Fruit fly (Drosophila melanogaster) S2 (cell line): ENCODE measurements around the gene cDIP.

Source experiments
- CG8478 ChIP-seq: fragments of >200 bp; optimal IDR thresholded peaks from 2 replicates; lab custom pipeline; 2018
- CTCF ChIP-seq, 2 experiments: fragments of >200 bp; optimal IDR thresholded peaks; 2 replicates each; lab custom pipeline; 2018

DNA sequence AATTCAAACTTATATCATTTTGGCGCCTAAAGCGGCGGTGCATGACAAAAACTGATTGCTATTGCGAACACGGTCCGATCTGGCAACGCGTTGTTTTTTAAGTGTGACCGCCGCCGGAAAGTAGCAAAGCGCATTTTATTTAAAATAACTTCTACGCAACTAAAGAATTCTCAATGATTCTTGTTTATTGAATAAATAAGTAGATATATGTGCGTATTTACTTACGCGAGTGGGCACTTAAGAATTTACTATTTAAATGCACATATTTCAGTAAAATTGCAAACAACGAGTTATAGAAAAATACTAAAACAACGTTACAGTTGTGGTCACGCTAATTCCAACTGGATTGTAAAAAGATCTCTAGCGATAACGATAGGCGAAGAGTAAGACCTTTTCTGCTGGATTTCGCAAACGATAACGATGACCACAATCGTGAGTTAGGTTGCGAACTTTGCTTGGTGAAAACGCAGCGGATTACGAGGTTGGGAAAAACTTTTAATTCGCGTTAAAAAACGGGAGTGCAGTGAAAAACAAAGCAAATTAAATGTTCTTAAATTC, 4.9 kb downstream of the cDIP start:
- peak in 1 of 2 experiments; percentile 15 for TF ChIP-seq CTCF (optimal IDR thresholded peaks at IDR 0.05; lab: Kevin White, UChicago)
- TF ChIP-seq CG8478: no peak
